Worm (Caenorhabditis elegans): ENCODE measurements around the gene nlp-57.

The nlp-57 gene

ce11 chrX:11324240-11324639 is 7.4 kb downstream of the nlp-57 start, which contains the start of gene asm-2:
asm-2 (minus strand) TSS chrX:11324251.
- TF ChIP-seq nfya-1 (tag; optimal IDR thresholded peaks at IDR 0.05; ENCODE audit: insufficient read depth) = no peak
- TF ChIP-seq nhr-76 (tag; optimal IDR thresholded peaks at IDR 0.05) = no peak
- TF ChIP-seq unc-39 (tag; optimal IDR thresholded peaks at IDR 0.05) = no peak
- TF ChIP-seq mml-1 (tag; optimal IDR thresholded peaks at IDR 0.05) = no peak
- peak; percentile 89 for TF ChIP-seq pqm-1 (tag; optimal IDR thresholded peaks at IDR 0.05)
- no peak for TF ChIP-seq nhr-237 (tag; optimal IDR thresholded peaks at IDR 0.05)
- peak; percentile 91 for TF ChIP-seq elt-2 (tag; optimal IDR thresholded peaks at IDR 0.05)

ce11 chrX:11326827-11327226 is 10.0 kb downstream of the nlp-57 start, which contains the start of gene ZK455.5:
ZK455.5 (minus strand) TSS chrX:11326927.
- TF ChIP-seq snpc-4 (tag; optimal IDR thresholded peaks at IDR 0.05) = no peak
- TF ChIP-seq skn-1 (tag; optimal IDR thresholded peaks at IDR 0.05) = no peak
- TF ChIP-seq eor-1 (tag; optimal IDR thresholded peaks at IDR 0.05) = no peak
- TF ChIP-seq sea-2 (GFP tag; optimal IDR thresholded peaks at IDR 0.05) = no peak
- no peak for TF ChIP-seq ZK546.5 (tag; optimal IDR thresholded peaks at IDR 0.05)
- no peak for TF ChIP-seq fkh-10 (GFP tag; optimal IDR thresholded peaks at IDR 0.05)
- no peak for TF ChIP-seq nhr-12 (tag; optimal IDR thresholded peaks at IDR 0.05)
- TF ChIP-seq lin-39 (tag; optimal IDR thresholded peaks at IDR 0.05) = no peak
- no peak for TF ChIP-seq egl-27 (tag; optimal IDR thresholded peaks at IDR 0.05)
- no peak for TF ChIP-seq ceh-16 (tag; optimal IDR thresholded peaks at IDR 0.05)
- no peak for TF ChIP-seq nfya-1 (tag; optimal IDR thresholded peaks at IDR 0.05; ENCODE audit: insufficient read depth)

DNA sequence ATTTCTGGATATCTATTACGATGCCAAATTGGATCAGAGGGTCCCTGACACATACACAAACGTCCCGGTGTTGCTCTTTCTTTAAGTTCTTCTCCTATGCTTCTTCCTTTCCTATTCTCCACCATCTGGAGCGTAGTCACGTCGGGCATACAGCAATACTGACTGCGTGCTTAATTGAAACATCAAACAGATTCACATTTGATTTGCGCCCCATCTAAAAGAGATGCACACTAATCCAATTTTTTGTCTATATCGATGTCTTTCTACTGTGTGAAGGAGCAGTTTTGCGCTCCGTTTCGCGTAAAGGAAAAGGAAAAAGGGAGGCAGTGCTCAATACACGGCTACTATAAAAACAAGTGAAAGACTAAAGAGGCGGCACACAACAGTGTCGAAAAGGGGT is 11.9 kb downstream of the nlp-57 start:
- no peak for TF ChIP-seq lin-15B (tag; optimal IDR thresholded peaks at IDR 0.05)
- no peak for TF ChIP-seq ceh-16 (tag; optimal IDR thresholded peaks at IDR 0.05)
- no peak for TF ChIP-seq fkh-10 (GFP tag; optimal IDR thresholded peaks at IDR 0.05)
- TF ChIP-seq nhr-28 (tag; optimal IDR thresholded peaks at IDR 0.05) = no peak

- TF ChIP-seq elt-1 (tag; optimal IDR thresholded peaks at IDR 0.05) (no peak), lin-39 (tag; optimal IDR thresholded peaks at IDR 0.05) (no peak), lsy-12 (tag; optimal IDR thresholded peaks at IDR 0.05) (no peak), tbx-2 (tag; optimal IDR thresholded peaks at IDR 0.05) (no peak), fkh-2 (tag; optimal IDR thresholded peaks at IDR 0.05) (no peak), aly-2 (tag; optimal IDR thresholded peaks at IDR 0.05) (no peak), unc-62 (GFP tag; optimal IDR thresholded peaks at IDR 0.05) (no peak), nfya-1 (tag; optimal IDR thresholded peaks at IDR 0.05; ENCODE audit: insufficient read depth) (no peak), nhr-237 (tag; optimal IDR thresholded peaks at IDR 0.05) (no peak), unc-39 (tag; optimal IDR thresholded peaks at IDR 0.05) (no peak), nhr-28 (tag; optimal IDR thresholded peaks at IDR 0.05) (no peak), nhr-43 (tag; optimal IDR thresholded peaks at IDR 0.05; ENCODE audit: poor library complexity, severe bottlenecking) (no peak), nhr-25 (tag; optimal IDR thresholded peaks at IDR 0.05) (no peak), ztf-11 (tag; optimal IDR thresholded peaks at IDR 0.05) (no peak), zag-1 (tag; optimal IDR thresholded peaks at IDR 0.05) (no peak), sea-2 (GFP tag; optimal IDR thresholded peaks at IDR 0.05) (no peak), snpc-4 (tag; optimal IDR thresholded peaks at IDR 0.05) (no peak)
Measured at ce11 chrX:11329424-11329823, 12.6 kb downstream of the nlp-57 start, which contains the start of gene npr-9. npr-9 (plus strand) TSS chrX:11329724.

DNA sequence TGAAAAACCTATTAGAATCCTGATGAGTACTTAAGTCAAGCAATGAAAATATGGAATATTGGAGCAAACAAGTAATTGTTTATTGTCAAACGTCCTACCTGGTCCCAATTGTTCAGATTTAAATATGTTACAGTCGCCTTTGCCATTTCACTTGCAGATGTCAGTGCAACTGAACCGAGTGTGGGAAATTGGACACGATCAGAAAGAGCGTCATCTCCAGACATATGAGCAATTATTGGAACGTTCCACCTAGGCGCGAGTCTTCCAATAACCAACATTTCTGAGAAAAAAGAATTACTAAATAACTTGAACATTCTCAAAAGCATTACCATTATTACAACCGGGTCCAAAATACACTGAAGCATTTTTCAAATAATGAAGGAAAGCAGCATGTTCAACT is 20.2 kb downstream of the nlp-57 start:
- TF ChIP-seq nhr-76 (tag; optimal IDR thresholded peaks at IDR 0.05) (no peak), ama-1 (optimal IDR thresholded peaks at IDR 0.05) (no peak), jun-1 (tag; optimal IDR thresholded peaks at IDR 0.05) (no peak), nhr-67 (tag; optimal IDR thresholded peaks at IDR 0.05) (no peak), mdl-1 (tag; optimal IDR thresholded peaks at IDR 0.05) (no peak), aly-2 (tag; optimal IDR thresholded peaks at IDR 0.05) (no peak), ceh-28 (tag; optimal IDR thresholded peaks at IDR 0.05) (no peak), skn-1 (tag; optimal IDR thresholded peaks at IDR 0.05) (no peak), hmg-11 (tag; optimal IDR thresholded peaks at IDR 0.05) (no peak), egl-5 (tag; optimal IDR thresholded peaks at IDR 0.05) (no peak), ztf-11 (tag; optimal IDR thresholded peaks at IDR 0.05) (no peak), egl-27 (tag; optimal IDR thresholded peaks at IDR 0.05) (no peak), snpc-4 (tag; optimal IDR thresholded peaks at IDR 0.05) (no peak)

Measured in whole organism, L3 larva.